Worm (Caenorhabditis elegans): ENCODE results near the gene R05G6.3.

The R05G6.3 gene

DNA sequence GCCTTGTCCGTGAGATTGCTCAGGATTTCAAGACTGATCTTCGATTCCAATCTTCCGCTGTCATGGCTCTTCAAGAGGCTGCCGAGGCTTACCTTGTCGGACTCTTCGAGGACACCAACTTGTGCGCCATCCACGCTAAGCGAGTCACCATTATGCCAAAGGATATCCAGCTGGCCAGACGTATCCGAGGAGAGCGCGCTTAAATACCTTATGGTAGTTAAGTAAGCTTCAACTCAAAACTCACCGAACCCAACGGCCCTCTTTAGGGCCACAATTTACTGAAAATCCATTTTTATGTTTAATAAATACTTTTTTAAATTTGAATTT lies 27.9 kb upstream of the R05G6.3 start:
- TF ChIP-seq F39B2.1 (GFP tag; IDR thresholded peaks at IDR 0.05) (peak; percentile 13; the same call in 1 of the 2 replicates), ekl-4 (GFP tag; IDR thresholded peaks at IDR 0.05) (peak; percentile 57; the same call in 1 of the 2 replicates), tlf-1 (GFP tag; optimal IDR thresholded peaks at IDR 0.05) (peak; percentile 51), snpc-4 (GFP tag; optimal IDR thresholded peaks at IDR 0.05) (no peak), snpc-4 (tag; optimal IDR thresholded peaks at IDR 0.05) (peak in 1 of 4 experiments; percentile 75), ets-4 (GFP tag; optimal IDR thresholded peaks at IDR 0.05) (no peak), F37B4.10 (GFP tag; IDR thresholded peaks at IDR 0.05) (0 out of 2 replicates have a peak, but pooled peaks have one; percentile 2), madf-6 (GFP tag; IDR thresholded peaks at IDR 0.05) (peak; percentile 63), ztf-3 (GFP tag; optimal IDR thresholded peaks at IDR 0.05) (no peak), F55B11.4 (tag; optimal IDR thresholded peaks at IDR 0.05; ENCODE audit: borderline replicate concordance, insufficient read depth) (no peak), lin-26 (GFP tag; IDR thresholded peaks at IDR 0.05) (peak; percentile 84), lin-35 (GFP tag; optimal IDR thresholded peaks at IDR 0.05) (no peak), athp-1 (tag; optimal IDR thresholded peaks at IDR 0.05) (peak; percentile 27), cebp-2 (GFP tag; IDR thresholded peaks at IDR 0.05) (peak; percentile 75; the same call in 1 of the 2 replicates), dox-1 (GFP tag; IDR thresholded peaks at IDR 0.05) (no peak), C17E4.6 (GFP tag; IDR thresholded peaks at IDR 0.05) (peak; percentile 51), attf-6 (GFP tag; IDR thresholded peaks at IDR 0.05) (peak; percentile 63), ccch-3 (GFP tag; optimal IDR thresholded peaks at IDR 0.05) (no peak), hsf-1 (GFP tag; IDR thresholded peaks at IDR 0.05) (0 out of 2 replicates have a peak, but pooled peaks have one; percentile 50), lin-54 (GFP tag; optimal IDR thresholded peaks at IDR 0.05) (peak; percentile 35), hrde-1 (tag; optimal IDR thresholded peaks at IDR 0.05; ENCODE audit: borderline replicate concordance) (peak; percentile 91), B0336.3 (GFP tag; IDR thresholded peaks at IDR 0.05) (peak; percentile 84), rpc-1 (optimal IDR thresholded peaks at IDR 0.05) (no peak), rpc-1 (tag; optimal IDR thresholded peaks at IDR 0.05) (no peak), hlh-12 (tag; optimal IDR thresholded peaks at IDR 0.05) (no peak), Y53G8AR.9 (GFP tag; conservative IDR thresholded peaks at IDR 0.05) (peak; percentile 85), rec-8 (tag; optimal IDR thresholded peaks at IDR 0.05) (peak in 1 of 2 experiments; percentile 32), tbp1 (GFP tag; optimal IDR thresholded peaks at IDR 0.05) (peak; percentile 34), die-1 (tag; optimal IDR thresholded peaks at IDR 0.05) (peak; percentile 53), xnd-1 (tag; optimal IDR thresholded peaks at IDR 0.05) (peak; percentile 3), nhr-120 (GFP tag; IDR thresholded peaks at IDR 0.05) (no peak), mel-28 (tag; optimal IDR thresholded peaks at IDR 0.05; ENCODE audit: borderline replicate concordance) (no peak), lsl-1 (GFP tag; optimal IDR thresholded peaks at IDR 0.05) (peak; percentile 24)

ce11 chrIV:7491464-7491863 lies 24.9 kb upstream of the R05G6.3 start, which contains the start of gene F55G1.1:
Gene F55G1.1, plus strand, starts transcription at chrIV:7491764.
- no peak for TF ChIP-seq sdz-38 (tag; optimal IDR thresholded peaks at IDR 0.05)
- no peak for TF ChIP-seq ceh-40 (GFP tag; IDR thresholded peaks at IDR 0.05)
- TF ChIP-seq ceh-58 (GFP tag; IDR thresholded peaks at IDR 0.05), result no peak
- TF ChIP-seq egl-18 (GFP tag; IDR thresholded peaks at IDR 0.05), result no peak
- TF ChIP-seq lin-40 (tag; optimal IDR thresholded peaks at IDR 0.05), result no peak
- TF ChIP-seq pbrm-1 (GFP tag; IDR thresholded peaks at IDR 0.05), result no peak
- TF ChIP-seq egl-44 (GFP tag; IDR thresholded peaks at IDR 0.05), result no peak
- no peak for TF ChIP-seq atf-7 (tag; optimal IDR thresholded peaks at IDR 0.05)
- TF ChIP-seq D2030.7 (GFP tag; IDR thresholded peaks at IDR 0.05), result no peak
- TF ChIP-seq F37B4.10 (GFP tag; IDR thresholded peaks at IDR 0.05), result no peak
- TF ChIP-seq mcd-1 (GFP tag; IDR thresholded peaks at IDR 0.05), result no peak
- TF ChIP-seq Y67H2A.10 (GFP tag; conservative IDR thresholded peaks at IDR 0.05), result no peak
- no peak for TF ChIP-seq tbp1 (GFP tag; optimal IDR thresholded peaks at IDR 0.05)
- TF ChIP-seq ceh-27 (GFP tag; optimal IDR thresholded peaks at IDR 0.05), result no peak
- TF ChIP-seq tlf-1 (GFP tag; optimal IDR thresholded peaks at IDR 0.05), result no peak
- TF ChIP-seq xnd-1 (tag; optimal IDR thresholded peaks at IDR 0.05), result no peak
- no peak for TF ChIP-seq ztf-18 (tag; optimal IDR thresholded peaks at IDR 0.05)
- no peak for TF ChIP-seq bed-1 (GFP tag; IDR thresholded peaks at IDR 0.05)
